Fruit fly (Drosophila melanogaster) Kc167 (cell line): ENCODE results near the gene Abp1.

Source experiments
- Sin3A ChIP-seq: fragments of >200 bp; optimal IDR thresholded peaks from 2 replicates; lab custom pipeline; 2018; ENCODE audit warnings: missing external identifiers
- h ChIP-seq: fragments of >200 bp; optimal IDR thresholded peaks from 3 replicates; lab custom pipeline; 2018; ENCODE audit warnings: missing external identifiers
- insv ChIP-seq: fragments of >200 bp; optimal IDR thresholded peaks from 3 replicates; lab custom pipeline; 2018; ENCODE audit warnings: missing external identifiers
- psq ChIP-seq: fragments of >200 bp; optimal IDR thresholded peaks from 2 replicates; lab custom pipeline; 2017; ENCODE audit warnings: missing external identifiers
- ttk ChIP-seq: sonication (Bioruptor generic); optimal IDR thresholded peaks from 2 replicates; lab custom pipeline; 2017; ENCODE audit warnings: missing external identifiers

DNA sequence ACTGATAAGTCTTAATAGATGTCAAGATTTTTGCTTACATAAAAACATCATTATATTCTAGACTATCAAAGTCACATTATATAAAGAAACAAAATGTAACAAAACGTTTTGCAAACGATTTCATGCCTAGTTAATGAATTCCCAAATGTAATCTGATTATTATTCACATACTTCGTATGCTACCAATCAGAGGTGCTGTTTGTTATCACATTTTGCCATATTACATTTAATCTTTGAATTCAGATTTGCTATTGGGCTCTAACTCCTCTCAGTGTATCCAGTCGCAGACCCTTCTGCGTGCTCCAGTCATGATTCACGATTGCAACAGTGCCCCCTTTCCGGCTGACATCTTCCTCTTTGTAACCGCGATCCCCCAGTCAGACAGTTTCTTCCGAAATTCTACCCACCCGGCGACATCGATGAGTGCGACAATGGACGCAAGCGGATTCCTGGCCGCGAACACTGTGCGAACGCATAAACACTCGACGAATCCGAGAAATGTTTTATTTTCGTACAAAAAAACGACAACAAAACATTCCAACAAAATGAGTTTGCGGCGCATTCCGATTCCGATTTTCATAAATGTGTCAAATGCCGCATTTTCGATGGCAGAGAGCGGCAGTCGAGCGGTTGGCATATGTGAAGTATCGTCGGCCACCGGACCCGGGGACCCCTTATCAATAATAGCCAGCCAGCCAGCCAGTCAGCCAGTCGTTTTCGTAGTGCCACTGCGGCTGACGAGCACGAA is 2.2 kb upstream of the Abp1 start:
- TF ChIP-seq psq (lab: Kevin White, UChicago), result no peak
- no peak for TF ChIP-seq h (lab: Kevin White, UChicago)
- TF ChIP-seq insv (lab: Kevin White, UChicago), result no peak
- no peak for TF ChIP-seq ttk (lab: Kevin White, UChicago)
- TF ChIP-seq Sin3A, result no peak
